Worm (Caenorhabditis elegans): ENCODE measurements around the gene cpt-2.

- TF ChIP-seq ceh-28 (tag; optimal IDR thresholded peaks at IDR 0.05): no peak
- no peak for TF ChIP-seq ceh-82 (tag; optimal IDR thresholded peaks at IDR 0.05)
- no peak for TF ChIP-seq nhr-77 (tag; optimal IDR thresholded peaks at IDR 0.05)
- no peak for TF ChIP-seq nhr-237 (tag; optimal IDR thresholded peaks at IDR 0.05)
- TF ChIP-seq lin-39 (tag; optimal IDR thresholded peaks at IDR 0.05): no peak
Observed at ce11 chrIV:11159886-11160285, 19.6 kb upstream of the cpt-2 start, which contains the start of gene mboa-4.

All from whole organism, L3 larva.